Fruit fly (Drosophila melanogaster) whole organism, embryonic: Measurements from ENCODE around the gene Tep4.

ENCODE experiments used
- Ada2b ChIP-seq: fragments of 200-800 bp; sonication (Bioruptor generic); IDR thresholded peaks from 2 replicates; pipeline ENCODE4 v1.3.6; 2022; ENCODE audit warnings: missing biosample characterization, missing genetic modification characterization
- Adf1 ChIP-seq: fragments of 200-800 bp; sonication (Bioruptor generic); IDR thresholded peaks from 2 replicates; pipeline ENCODE4 v1.3.6; 2022; ENCODE audit warnings: missing biosample characterization, missing genetic modification characterization
- CG10565 ChIP-seq: fragments of 200-800 bp; sonication (Bioruptor generic); optimal IDR thresholded peaks from 3 replicates; lab custom pipeline; 2016; ENCODE audit warnings: missing biosample characterization, mild to moderate bottlenecking, missing genetic modification characterization
- CG10959 ChIP-seq: fragments of 200-800 bp; sonication (Bioruptor generic); IDR thresholded peaks from 2 replicates; pipeline ENCODE4 v1.3.6; 2022; ENCODE audit warnings: missing biosample characterization, missing genetic modification characterization
- CG11398 ChIP-seq: fragments of 200-800 bp; sonication (Bioruptor generic); optimal IDR thresholded peaks from 2 replicates; lab custom pipeline; 2016; ENCODE audit warnings: missing biosample characterization, missing genetic modification characterization
- CG11696 ChIP-seq: fragments of 200-800 bp; sonication (Bioruptor generic); IDR thresholded peaks from 2 replicates; pipeline ENCODE4 v1.3.6; 2022; ENCODE audit warnings: missing biosample characterization, missing genetic modification characterization
- CG11723 ChIP-seq: fragments of 200-800 bp; sonication (Bioruptor generic); optimal IDR thresholded peaks from 2 replicates; lab custom pipeline; 2017; ENCODE audit warnings: missing biosample characterization, mild to moderate bottlenecking, missing genetic modification characterization
- CG12071 ChIP-seq: fragments of 200-800 bp; sonication (Bioruptor generic); optimal IDR thresholded peaks from 3 replicates; lab custom pipeline; 2018; ENCODE audit warnings: missing biosample characterization, mild to moderate bottlenecking, missing genetic modification characterization
- CG13287 ChIP-seq: fragments of 200-800 bp; sonication (Bioruptor generic); IDR thresholded peaks from 2 replicates; pipeline ENCODE4 v1.3.6; 2022; ENCODE audit warnings: missing biosample characterization, missing genetic modification characterization; ENCODE audit not compliant: partially characterized antibody
- CG13296 ChIP-seq: fragments of 200-800 bp; sonication (Bioruptor generic); optimal IDR thresholded peaks from 3 replicates; lab custom pipeline; 2018; ENCODE audit warnings: missing biosample characterization, mild to moderate bottlenecking, missing genetic modification characterization
- CG14860 ChIP-seq: fragments of 200-800 bp; sonication (Bioruptor generic); IDR thresholded peaks from 3 replicates; pipeline ENCODE4 v1.3.6; 2022; ENCODE audit warnings: missing biosample characterization, missing genetic modification characterization; ENCODE audit not compliant: partially characterized antibody
- CG17359 ChIP-seq: fragments of 200-800 bp; sonication (Bioruptor generic); optimal IDR thresholded peaks from 3 replicates; lab custom pipeline; 2018; ENCODE audit warnings: missing biosample characterization, mild to moderate bottlenecking, missing genetic modification characterization, moderate library complexity
- CG17802 ChIP-seq: fragments of 200-800 bp; sonication (Bioruptor generic); optimal IDR thresholded peaks from 2 replicates; lab custom pipeline; 2018; ENCODE audit warnings: missing biosample characterization, mild to moderate bottlenecking, missing genetic modification characterization, moderate library complexity
- CG2116 ChIP-seq: fragments of 200-800 bp; sonication (Bioruptor generic); optimal IDR thresholded peaks from 3 replicates; lab custom pipeline; 2018; ENCODE audit warnings: missing biosample characterization, mild to moderate bottlenecking, missing genetic modification characterization
- CG2120 ChIP-seq: fragments of 200-800 bp; sonication (Bioruptor generic); optimal IDR thresholded peaks from 3 replicates; lab custom pipeline; 2016; ENCODE audit warnings: missing biosample characterization, missing genetic modification characterization
- CG2199 ChIP-seq: fragments of 200-800 bp; sonication (Bioruptor generic); IDR thresholded peaks from 3 replicates; pipeline ENCODE4 v1.3.6; 2022; ENCODE audit warnings: missing biosample characterization, missing genetic modification characterization
- CG2712 ChIP-seq: fragments of 200-800 bp; optimal IDR thresholded peaks from 3 replicates; lab custom pipeline; 2019; ENCODE audit warnings: missing biosample characterization, mild to moderate bottlenecking, missing genetic modification characterization, moderate library complexity
- CG31224 ChIP-seq: fragments of 200-800 bp; sonication (Bioruptor generic); IDR thresholded peaks from 2 replicates; pipeline ENCODE4 v1.3.6; 2022; ENCODE audit warnings: missing biosample characterization, missing genetic modification characterization
- CG32532 ChIP-seq: fragments of 200-800 bp; sonication (Bioruptor generic); IDR thresholded peaks from 2 replicates; pipeline ENCODE4 v1.3.6; 2022; ENCODE audit warnings: missing biosample characterization, missing genetic modification characterization
- CG33213 ChIP-seq: fragments of 200-800 bp; sonication (Bioruptor generic); optimal IDR thresholded peaks from 3 replicates; lab custom pipeline; 2016; ENCODE audit warnings: missing biosample characterization, missing genetic modification characterization
- CG5180 ChIP-seq: fragments of 200-800 bp; sonication (Bioruptor generic); optimal IDR thresholded peaks from 3 replicates; lab custom pipeline; 2017; ENCODE audit warnings: missing biosample characterization, missing genetic modification characterization, mild to moderate bottlenecking, moderate library complexity, missing genetic modification reagents
- CG6654 ChIP-seq: fragments of 200-800 bp; sonication (Bioruptor generic); optimal IDR thresholded peaks from 2 replicates; lab custom pipeline; 2017; ENCODE audit warnings: missing biosample characterization, mild to moderate bottlenecking, missing genetic modification characterization
- CG7745 ChIP-seq: fragments of 200-800 bp; sonication (Bioruptor generic); optimal IDR thresholded peaks from 2 replicates; lab custom pipeline; 2018; ENCODE audit warnings: missing biosample characterization, mild to moderate bottlenecking, missing genetic modification characterization, moderate library complexity
- CG9437 ChIP-seq: fragments of 200-800 bp; sonication (Bioruptor generic); optimal IDR thresholded peaks from 2 replicates; lab custom pipeline; 2018; ENCODE audit warnings: missing biosample characterization, mild to moderate bottlenecking, missing genetic modification characterization
- CG9817 ChIP-seq: fragments of 200-800 bp; sonication (Bioruptor generic); optimal IDR thresholded peaks from 2 replicates; lab custom pipeline; 2018; ENCODE audit warnings: missing biosample characterization, mild to moderate bottlenecking, missing genetic modification characterization, moderate library complexity
- ERR ChIP-seq: fragments of 200-800 bp; sonication (Bioruptor generic); optimal IDR thresholded peaks from 2 replicates; lab custom pipeline; 2016; ENCODE audit warnings: missing biosample characterization, missing genetic modification characterization
- H2.0 ChIP-seq: fragments of 200-800 bp; sonication (Bioruptor generic); IDR thresholded peaks from 2 replicates; pipeline ENCODE4 v1.3.6; 2022; ENCODE audit warnings: missing biosample characterization, missing genetic modification characterization
- HHEX ChIP-seq: fragments of 200-800 bp; sonication (Bioruptor generic); optimal IDR thresholded peaks from 3 replicates; lab custom pipeline; 2017; ENCODE audit warnings: missing biosample characterization, mild to moderate bottlenecking, missing genetic modification characterization, missing genetic modification reagents
- Optix ChIP-seq: fragments of 200-800 bp; sonication (Bioruptor generic); IDR thresholded peaks from 3 replicates; pipeline ENCODE4 v1.3.6; 2022; ENCODE audit warnings: missing biosample characterization, missing genetic modification characterization
- PHDP ChIP-seq: fragments of 200-800 bp; sonication (Bioruptor generic); optimal IDR thresholded peaks from 3 replicates; lab custom pipeline; 2018; ENCODE audit warnings: missing biosample characterization, mild to moderate bottlenecking, missing genetic modification characterization, moderate library complexity
- Ravus ChIP-seq: fragments of 200-800 bp; sonication (Bioruptor generic); IDR thresholded peaks from 2 replicates; pipeline ENCODE4 v1.3.6; 2022; ENCODE audit warnings: missing biosample characterization, missing genetic modification characterization
- Rx ChIP-seq: fragments of 200-800 bp; sonication (Bioruptor generic); IDR thresholded peaks from 2 replicates; pipeline ENCODE4 v1.3.6; 2022; ENCODE audit warnings: missing biosample characterization, missing genetic modification characterization
- Sry-δ ChIP-seq: fragments of 200-800 bp; sonication (Bioruptor generic); optimal IDR thresholded peaks from 2 replicates; lab custom pipeline; 2016; ENCODE audit warnings: missing biosample characterization, missing genetic modification characterization
- Vsx1 ChIP-seq: fragments of 200-800 bp; sonication (Bioruptor generic); optimal IDR thresholded peaks from 2 replicates; lab custom pipeline; 2017; ENCODE audit warnings: missing biosample characterization, mild to moderate bottlenecking, missing genetic modification characterization, missing genetic modification reagents
- bab2 ChIP-seq: fragments of 200-800 bp; sonication (Bioruptor generic); optimal IDR thresholded peaks from 2 replicates; lab custom pipeline; 2016; ENCODE audit warnings: missing biosample characterization, missing genetic modification characterization
- br ChIP-seq: fragments of >200 bp; optimal IDR thresholded peaks from 2 replicates; lab custom pipeline; 2017
- ci ChIP-seq: fragments of 200-800 bp; sonication (Bioruptor generic); IDR thresholded peaks from 3 replicates; pipeline ENCODE4 v1.3.6; 2022; ENCODE audit warnings: missing biosample characterization, missing genetic modification characterization
- dpn ChIP-seq, 2 experiments: fragments of 200-800 bp; sonication (Bioruptor generic); optimal IDR thresholded peaks; 3 replicates each; lab custom pipeline; 2016; ENCODE audit warnings: missing biosample characterization in 2 of 2, missing genetic modification characterization in 2 of 2
- eyg ChIP-seq: fragments of 200-800 bp; sonication (Bioruptor generic); optimal IDR thresholded peaks from 3 replicates; lab custom pipeline; 2016; ENCODE audit warnings: missing biosample characterization, missing genetic modification characterization
- fd96Cb ChIP-seq: fragments of 200-800 bp; sonication (Bioruptor generic); optimal IDR thresholded peaks from 2 replicates; lab custom pipeline; 2018; ENCODE audit warnings: missing biosample characterization, mild to moderate bottlenecking, missing genetic modification characterization, moderate library complexity
- grau ChIP-seq: fragments of 200-800 bp; optimal IDR thresholded peaks from 3 replicates; lab custom pipeline; 2019; ENCODE audit warnings: missing biosample characterization, mild to moderate bottlenecking, missing genetic modification characterization, moderate library complexity
- gt ChIP-seq: fragments of 200-800 bp; sonication (Bioruptor generic); IDR thresholded peaks from 2 replicates; pipeline ENCODE4 v1.3.6; 2022; ENCODE audit warnings: missing biosample characterization, missing genetic modification characterization
- kay ChIP-seq: fragments of 200-800 bp; sonication (Bioruptor generic); optimal IDR thresholded peaks from 2 replicates; lab custom pipeline; 2016; ENCODE audit warnings: missing biosample characterization, missing genetic modification characterization
- pnt ChIP-seq: fragments of 200-800 bp; sonication (Bioruptor generic); optimal IDR thresholded peaks from 3 replicates; lab custom pipeline; 2016; ENCODE audit warnings: missing biosample characterization, missing genetic modification characterization
- ranshi ChIP-seq: fragments of 200-800 bp; sonication (Bioruptor generic); IDR thresholded peaks from 2 replicates; pipeline ENCODE4 v1.3.6; 2022; ENCODE audit warnings: missing biosample characterization, missing genetic modification characterization
- ro ChIP-seq: fragments of 200-800 bp; sonication (Bioruptor generic); IDR thresholded peaks from 2 replicates; pipeline ENCODE4 v1.3.6; 2022; ENCODE audit warnings: missing biosample characterization, missing genetic modification characterization
- row ChIP-seq: fragments of 200-800 bp; sonication (Bioruptor generic); IDR thresholded peaks from 3 replicates; pipeline ENCODE4 v1.3.6; 2022; ENCODE audit warnings: missing biosample characterization, missing genetic modification characterization
- run ChIP-seq: fragments of 200-800 bp; sonication (Bioruptor generic); optimal IDR thresholded peaks from 3 replicates; lab custom pipeline; 2018; ENCODE audit warnings: missing biosample characterization, mild to moderate bottlenecking, missing genetic modification characterization
- sens-2 ChIP-seq: fragments of 200-800 bp; sonication (Bioruptor generic); IDR thresholded peaks from 2 replicates; pipeline ENCODE4 v1.3.6; 2022; ENCODE audit warnings: missing biosample characterization, missing genetic modification characterization
- sob ChIP-seq: fragments of 200-800 bp; sonication (Bioruptor generic); IDR thresholded peaks from 2 replicates; pipeline ENCODE4 v1.3.6; 2022; ENCODE audit warnings: missing biosample characterization, missing genetic modification characterization
- tap ChIP-seq: fragments of 200-800 bp; optimal IDR thresholded peaks from 3 replicates; lab custom pipeline; 2019; ENCODE audit warnings: missing biosample characterization, mild to moderate bottlenecking, missing genetic modification characterization, moderate library complexity
- trem ChIP-seq: fragments of 200-800 bp; optimal IDR thresholded peaks from 3 replicates; lab custom pipeline; 2019; ENCODE audit warnings: missing biosample characterization, mild to moderate bottlenecking, missing genetic modification characterization, moderate library complexity

Tep4 gene

dm6 chr2L:19582185-19582584 lies 33.9 kb downstream of the Tep4 start, which contains the start of gene Hakai (continued):
- TF ChIP-seq CG2116 (GFP tag; lab: Kevin White, UChicago) (peak; percentile 15), CG12071 (no peak), eyg (GFP tag; lab: Kevin White, UChicago) (peak; percentile 58), ranshi (GFP tag; lab: Robert Waterston, UW) (peak; percentile 82), Rx (peak; percentile 32), CG13296 (GFP tag; lab: Kevin White, UChicago) (peak; percentile 17), Vsx1 (GFP tag; lab: Kevin White, UChicago) (no peak), pnt (GFP tag; lab: Kevin White, UChicago) (peak; percentile 70), run (tag; lab: Kevin White, UChicago) (no peak), sob (GFP tag; lab: Robert Waterston, UW) (peak; percentile 60), gt (GFP tag; lab: Robert Waterston, UW) (no peak), CG9817 (peak; percentile 41), CG2199 (GFP tag; lab: Robert Waterston, UW) (0 out of 3 replicates have a peak, but pooled peaks have one; percentile 67), Ravus (GFP tag; lab: Robert Waterston, UW) (no peak), CG11696 (no peak), ERR (GFP tag; lab: Kevin White, UChicago) (peak; percentile 52), CG2712 (tag; lab: Kevin White, UChicago) (peak; percentile 47), Sry-δ (GFP tag; lab: Kevin White, UChicago) (peak; percentile 55), CG7745 (no peak), row (peak; percentile 73), PHDP (tag; lab: Kevin White, UChicago) (no peak), ci (peak; percentile 31; the same call in 2 of the 3 replicates), CG13287 (GFP tag; lab: Robert Waterston, UW) (peak; percentile 65), Ada2b (GFP tag; lab: Robert Waterston, UW) (peak; percentile 52; the same call in 1 of the 2 replicates), tap (no peak), br (lab: Kevin White, UChicago) (no peak), CG31224 (GFP tag; lab: Robert Waterston, UW) (peak; percentile 34; the same call in 1 of the 2 replicates), sens-2 (GFP tag; lab: Robert Waterston, UW) (no peak), CG17802 (tag; lab: Kevin White, UChicago) (no peak), CG10959 (no peak), HHEX (GFP tag; lab: Kevin White, UChicago) (peak; percentile 32), CG2120 (GFP tag; lab: Kevin White, UChicago) (peak; percentile 75), CG9437 (GFP tag; lab: Kevin White, UChicago) (no peak), Adf1 (GFP tag; lab: Robert Waterston, UW) (peak; percentile 37; the same call in 1 of the 2 replicates), trem (tag; lab: Kevin White, UChicago) (peak; percentile 70), CG10565 (GFP tag; lab: Kevin White, UChicago) (no peak), H2.0 (peak; percentile 39; the same call in 1 of the 2 replicates), ro (GFP tag; lab: Robert Waterston, UW) (no peak), CG14860 (GFP tag; lab: Robert Waterston, UW) (0 out of 3 replicates have a peak, but pooled peaks have one; percentile 28), Optix (GFP tag; lab: Robert Waterston, UW) (peak; percentile 46; the same call in 1 of the 3 replicates), CG33213 (peak; percentile 68), CG17359 (tag; lab: Kevin White, UChicago) (no peak), CG6654 (GFP tag; lab: Kevin White, UChicago) (no peak), CG5180 (no peak), CG32532 (GFP tag; lab: Robert Waterston, UW) (peak; percentile 63), bab2 (GFP tag; lab: Kevin White, UChicago) (peak; percentile 72), fd96Cb (tag; lab: Kevin White, UChicago) (peak; percentile 38), CG11398 (GFP tag; lab: Kevin White, UChicago) (peak; percentile 32), CG11723 (GFP tag; lab: Kevin White, UChicago) (peak; percentile 1), dpn (GFP tag; optimal IDR thresholded peaks at IDR 0.05; lab: Kevin White, UChicago) (peak; percentile 65 to 73), kay (GFP tag; lab: Kevin White, UChicago) (no peak), grau (tag; lab: Kevin White, UChicago) (peak; percentile 44)
